Fruit fly (Drosophila melanogaster): ENCODE measurements around the gene CG13970.

The CG13970 gene

dm6 chr2L:20086295-20087096, 17.5 kb downstream of the CG13970 start (continued):
- TF ChIP-seq NfI (GFP tag; optimal IDR thresholded peaks at IDR 0.05) (peak; percentile 78), CG16813 (GFP tag; IDR thresholded peaks at IDR 0.05; ENCODE audit: partially characterized antibody) (no peak), HLH3B (GFP tag; IDR thresholded peaks at IDR 0.05) (peak; percentile 84), ase (GFP tag; IDR thresholded peaks at IDR 0.05) (peak; percentile 82), CG10979 (tag; optimal IDR thresholded peaks at IDR 0.05) (peak; percentile 82), Hr78 (GFP tag; optimal IDR thresholded peaks at IDR 0.05) (peak in 1 of 2 experiments; percentile 97), unc-4 (GFP tag; IDR thresholded peaks at IDR 0.05; ENCODE audit: partially characterized antibody) (no peak), crp (GFP tag; optimal IDR thresholded peaks at IDR 0.05) (peak in 1 of 2 experiments; percentile 51), CG16815 (GFP tag; optimal IDR thresholded peaks at IDR 0.05) (peak; percentile 53), NC2α (GFP tag; optimal IDR thresholded peaks at IDR 0.05) (peak; percentile 72), CG10959 (GFP tag; IDR thresholded peaks at IDR 0.05) (peak; percentile 59), fu2 (GFP tag; optimal IDR thresholded peaks at IDR 0.05) (peak; percentile 63), CG18476 (GFP tag; optimal IDR thresholded peaks at IDR 0.05) (peak; percentile 77), CG18011 (GFP tag; optimal IDR thresholded peaks at IDR 0.05) (peak; percentile 60), en (GFP tag; optimal IDR thresholded peaks at IDR 0.05) (peak; percentile 85), Dbx (GFP tag; IDR thresholded peaks at IDR 0.05) (peak; percentile 77), Meics (GFP tag; optimal IDR thresholded peaks at IDR 0.05) (peak; percentile 84), ci (GFP tag; IDR thresholded peaks at IDR 0.05) (peak; percentile 96), CG10209 (GFP tag; optimal IDR thresholded peaks at IDR 0.05) (peak; percentile 86), CG12071 (GFP tag; optimal IDR thresholded peaks at IDR 0.05) (peak; percentile 83), Dek (tag; optimal IDR thresholded peaks at IDR 0.05) (peak; percentile 77), otp (GFP tag; IDR thresholded peaks at IDR 0.05) (peak; percentile 92), CG8281 (tag; optimal IDR thresholded peaks at IDR 0.05) (peak; percentile 61), Kr (GFP tag; optimal IDR thresholded peaks at IDR 0.05) (peak; percentile 71), Doc2 (GFP tag; IDR thresholded peaks at IDR 0.05) (peak; percentile 42; the same call in 1 of the 2 replicates), CG4404 (GFP tag; IDR thresholded peaks at IDR 0.05) (peak; percentile 44), CG8765 (GFP tag; IDR thresholded peaks at IDR 0.05) (peak; percentile 55; the same call in 1 of the 2 replicates), CG13287 (GFP tag; IDR thresholded peaks at IDR 0.05; ENCODE audit: partially characterized antibody) (peak; percentile 29; the same call in 1 of the 2 replicates), CG3065 (GFP tag; optimal IDR thresholded peaks at IDR 0.05) (no peak), B-H1 (GFP tag; IDR thresholded peaks at IDR 0.05) (peak; percentile 83), CG1792 (GFP tag; optimal IDR thresholded peaks at IDR 0.05) (peak; percentile 43), jumu (GFP tag; optimal IDR thresholded peaks at IDR 0.05) (peak; percentile 76), CG3407 (GFP tag; optimal IDR thresholded peaks at IDR 0.05) (peak; percentile 83), CG12942 (GFP tag; optimal IDR thresholded peaks at IDR 0.05) (peak; percentile 66), wek (GFP tag; optimal IDR thresholded peaks at IDR 0.05) (peak; percentile 60), onecut (GFP tag; IDR thresholded peaks at IDR 0.05) (peak; percentile 76), tio (GFP tag; optimal IDR thresholded peaks at IDR 0.05) (peak; percentile 72), Opbp (GFP tag; IDR thresholded peaks at IDR 0.05; ENCODE audit: partially characterized antibody) (no peak), CG31388 (GFP tag; optimal IDR thresholded peaks at IDR 0.05) (no peak), CG12219 (GFP tag; optimal IDR thresholded peaks at IDR 0.05) (peak; percentile 78), CG9727 (GFP tag; optimal IDR thresholded peaks at IDR 0.05) (peak; percentile 77), CG18619 (GFP tag; optimal IDR thresholded peaks at IDR 0.05) (peak; percentile 84), ATbp (GFP tag; optimal IDR thresholded peaks at IDR 0.05) (peak; percentile 92), BEAF-32 (GFP tag; optimal IDR thresholded peaks at IDR 0.05) (no peak), CG12104 (GFP tag; optimal IDR thresholded peaks at IDR 0.05) (peak; percentile 68), run (tag; optimal IDR thresholded peaks at IDR 0.05) (peak; percentile 82), zen (tag; optimal IDR thresholded peaks at IDR 0.05) (peak; percentile 71), NC2β (GFP tag; optimal IDR thresholded peaks at IDR 0.05) (peak; percentile 74)

Measured in whole organism, embryonic.